Fruit fly (Drosophila melanogaster): ENCODE measurements around the gene dob.

DNA sequence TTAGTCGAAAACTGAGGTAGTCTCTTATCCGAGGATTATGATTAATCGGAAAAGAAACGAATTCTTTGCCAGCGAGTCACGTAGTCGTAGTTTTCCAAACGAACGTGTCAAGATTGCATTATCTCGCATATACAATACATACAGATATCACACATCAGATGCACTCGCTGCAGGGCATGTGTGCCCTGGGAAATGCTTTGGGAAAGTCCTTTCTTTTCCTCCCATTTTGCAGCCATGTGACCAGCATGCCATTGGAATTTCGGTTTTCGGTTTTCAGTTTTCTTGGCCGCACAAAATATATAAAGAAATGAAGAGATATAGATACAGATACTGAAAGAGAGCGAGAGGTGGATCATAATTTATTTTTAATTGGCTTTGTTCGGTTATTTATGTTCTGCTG, 38.7 kb upstream of the dob start:
- TF ChIP-seq CG8478 (optimal IDR thresholded peaks at IDR 0.05), result no peak
- no peak for TF ChIP-seq usp (GFP tag; optimal IDR thresholded peaks at IDR 0.05)
- TF ChIP-seq pan (optimal IDR thresholded peaks at IDR 0.05), result no peak
- no peak for TF ChIP-seq psq (optimal IDR thresholded peaks at IDR 0.05)

Data from whole organism.